Comparison of ENCODE assay signal across 3 fruit fly cellular contexts in genomic region chr3R:9918830-9919229, dm6.
A peak's percentile ranks its signal among the peaks of the same experiment; 100 is the strongest.
TF ChIP-seq lines count a peak whose summit lies in the region.

No protein-coding gene starts in this region.

- TF ChIP-seq CTCF in whole organism, embryonic (GFP tag; optimal IDR thresholded peaks at IDR 0.05; lab: Kevin White, UChicago) = no peak

TF ChIP-seq in whole organism, adult, 20 proteins besides CTCF, POLR2A, EP300 and RAD21:
- TF ChIP-seq bab1 (GFP tag; optimal IDR thresholded peaks at IDR 0.05; lab: Kevin White, UChicago) (no peak), Crg-1 (GFP tag; optimal IDR thresholded peaks at IDR 0.05; lab: Kevin White, UChicago) (peak; percentile 21), CG12768 (GFP tag; optimal IDR thresholded peaks at IDR 0.05; lab: Kevin White, UChicago) (no peak)
TF ChIP-seq in whole organism, adult: peak in this region for 1.

TF ChIP-seq in whole organism, embryonic, 481 proteins besides CTCF, POLR2A, EP300 and RAD21 (continues in another document):
- TF ChIP-seq CG9215 (GFP tag; IDR thresholded peaks at IDR 0.05; lab: Robert Waterston, UW) (no peak), ac (GFP tag; optimal IDR thresholded peaks at IDR 0.05; lab: Kevin White, UChicago) (no peak), CG10267 (tag; optimal IDR thresholded peaks at IDR 0.05; lab: Kevin White, UChicago) (no peak), CG17186 (GFP tag; optimal IDR thresholded peaks at IDR 0.05; lab: Kevin White, UChicago) (no peak), CG18011 (GFP tag; optimal IDR thresholded peaks at IDR 0.05; lab: Kevin White, UChicago) (no peak), CG1602 (GFP tag; optimal IDR thresholded peaks at IDR 0.05; lab: Kevin White, UChicago) (no peak), ken (GFP tag; IDR thresholded peaks at IDR 0.05; lab: Robert Waterston, UW) (no peak), Kr (GFP tag; optimal IDR thresholded peaks at IDR 0.05; lab: Kevin White, UChicago) (no peak), CG13287 (GFP tag; IDR thresholded peaks at IDR 0.05; lab: Robert Waterston, UW; ENCODE audit: partially characterized antibody) (no peak), Dfd (GFP tag; optimal IDR thresholded peaks at IDR 0.05; lab: Kevin White, UChicago) (no peak), btn (GFP tag; optimal IDR thresholded peaks at IDR 0.05; lab: Kevin White, UChicago) (no peak), HLHmδ (GFP tag; optimal IDR thresholded peaks at IDR 0.05; lab: Kevin White, UChicago) (no peak), pita (GFP tag; optimal IDR thresholded peaks at IDR 0.05; lab: Kevin White, UChicago) (no peak), croc (GFP tag; conservative IDR thresholded peaks at IDR 0.05; lab: Robert Waterston, UW) (no peak), CG6689 (GFP tag; IDR thresholded peaks at IDR 0.05; lab: Robert Waterston, UW) (no peak), prd (optimal IDR thresholded peaks at IDR 0.05; lab: Kevin White, UChicago) (no peak), prd (GFP tag; IDR thresholded peaks at IDR 0.05; lab: Robert Waterston, UW) (no peak), CG17359 (tag; optimal IDR thresholded peaks at IDR 0.05; lab: Kevin White, UChicago) (no peak), CG10979 (tag; optimal IDR thresholded peaks at IDR 0.05; lab: Kevin White, UChicago) (no peak), B-H2 (GFP tag; optimal IDR thresholded peaks at IDR 0.05; lab: Kevin White, UChicago) (no peak), toy (GFP tag; IDR thresholded peaks at IDR 0.05; lab: Robert Waterston, UW) (no peak), CG3281 (GFP tag; optimal IDR thresholded peaks at IDR 0.05; lab: Kevin White, UChicago) (no peak), CG34224 (GFP tag; IDR thresholded peaks at IDR 0.05; lab: Robert Waterston, UW; ENCODE audit: partially characterized antibody) (no peak), CG15011 (GFP tag; optimal IDR thresholded peaks at IDR 0.05; lab: Kevin White, UChicago) (no peak), H2.0 (GFP tag; IDR thresholded peaks at IDR 0.05; lab: Robert Waterston, UW) (no peak), CG18599 (GFP tag; optimal IDR thresholded peaks at IDR 0.05; lab: Kevin White, UChicago) (no peak), sc (optimal IDR thresholded peaks at IDR 0.05; lab: Kevin White, UChicago) (no peak), sc (GFP tag; optimal IDR thresholded peaks at IDR 0.05; lab: Kevin White, UChicago) (no peak), cg (GFP tag; optimal IDR thresholded peaks at IDR 0.05; lab: Kevin White, UChicago) (no peak), ERR (GFP tag; optimal IDR thresholded peaks at IDR 0.05; lab: Kevin White, UChicago) (no peak), CG16815 (GFP tag; optimal IDR thresholded peaks at IDR 0.05; lab: Kevin White, UChicago) (no peak), Scr (GFP tag; IDR thresholded peaks at IDR 0.05; lab: Robert Waterston, UW; ENCODE audit: partially characterized antibody) (no peak), CG10654 (GFP tag; optimal IDR thresholded peaks at IDR 0.05; lab: Kevin White, UChicago) (no peak), CG8478 (optimal IDR thresholded peaks at IDR 0.05; lab: Kevin White, UChicago) (no peak), Atf6 (GFP tag; IDR thresholded peaks at IDR 0.05; lab: Robert Waterston, UW) (no peak), CG5245 (GFP tag; optimal IDR thresholded peaks at IDR 0.05; lab: Kevin White, UChicago) (no peak), zen (tag; optimal IDR thresholded peaks at IDR 0.05; lab: Kevin White, UChicago) (no peak), CG7928 (GFP tag; optimal IDR thresholded peaks at IDR 0.05; lab: Kevin White, UChicago) (no peak), Awh (GFP tag; IDR thresholded peaks at IDR 0.05; lab: Robert Waterston, UW) (no peak), CG1603 (tag; optimal IDR thresholded peaks at IDR 0.05; lab: Kevin White, UChicago) (peak; percentile 8), dm (GFP tag; optimal IDR thresholded peaks at IDR 0.05; lab: Kevin White, UChicago) (no peak), ATbp (GFP tag; optimal IDR thresholded peaks at IDR 0.05; lab: Kevin White, UChicago) (peak; percentile 21), wek (GFP tag; optimal IDR thresholded peaks at IDR 0.05; lab: Kevin White, UChicago) (peak; percentile 51), ab (GFP tag; optimal IDR thresholded peaks at IDR 0.05; lab: Kevin White, UChicago) (no peak), CG12155 (GFP tag; optimal IDR thresholded peaks at IDR 0.05; lab: Kevin White, UChicago) (no peak), Eip74EF (GFP tag; optimal IDR thresholded peaks at IDR 0.05; lab: Kevin White, UChicago) (peak in 1 of 2 experiments; percentile 10), scrt (GFP tag; optimal IDR thresholded peaks at IDR 0.05; lab: Kevin White, UChicago) (no peak)

TF ChIP-seq in whole organism, prepupa, 60 proteins besides CTCF, POLR2A, EP300 and RAD21:
- TF ChIP-seq CG9139 (GFP tag; optimal IDR thresholded peaks at IDR 0.05; lab: Kevin White, UChicago) (no peak), CG6163 (GFP tag; IDR thresholded peaks at IDR 0.05; lab: Robert Waterston, UW) (no peak), Eip78C (GFP tag; lab: Kevin White, UChicago) (peak; percentile 11), fkh (GFP tag; optimal IDR thresholded peaks at IDR 0.05; lab: Kevin White, UChicago) (peak; percentile 79)
